Fruit fly (Drosophila melanogaster): ENCODE results near the gene COX8.
A peak's percentile ranks its signal among the peaks of the same experiment; 100 is the strongest.

The COX8 gene

dm6 chr3L:21533270-21533948 is 5.8 kb downstream of the COX8 start, which contains the start of gene Mkrn1 (continued):
- TF ChIP-seq jigr1 (GFP tag; IDR thresholded peaks at IDR 0.05) (no peak), cad (GFP tag; optimal IDR thresholded peaks at IDR 0.05) (no peak), Ada2b (GFP tag; IDR thresholded peaks at IDR 0.05) (no peak), pho (GFP tag; optimal IDR thresholded peaks at IDR 0.05) (no peak), CG4730 (GFP tag; IDR thresholded peaks at IDR 0.05) (no peak), gsb-n (tag; optimal IDR thresholded peaks at IDR 0.05) (no peak), D19A (tag; optimal IDR thresholded peaks at IDR 0.05) (peak; percentile 44), Mad (GFP tag; optimal IDR thresholded peaks at IDR 0.05) (no peak), caup (GFP tag; optimal IDR thresholded peaks at IDR 0.05; ENCODE audit: severe bottlenecking) (no peak), NC2α (GFP tag; optimal IDR thresholded peaks at IDR 0.05) (no peak), br (optimal IDR thresholded peaks at IDR 0.05) (no peak), unpg (GFP tag; optimal IDR thresholded peaks at IDR 0.05) (no peak), Neu2 (GFP tag; optimal IDR thresholded peaks at IDR 0.05; ENCODE audit: borderline replicate concordance) (no peak), CG1792 (GFP tag; optimal IDR thresholded peaks at IDR 0.05) (no peak), CG9876 (GFP tag; optimal IDR thresholded peaks at IDR 0.05) (no peak), nau (GFP tag; optimal IDR thresholded peaks at IDR 0.05) (no peak), lab (GFP tag; optimal IDR thresholded peaks at IDR 0.05) (no peak), CG12942 (GFP tag; optimal IDR thresholded peaks at IDR 0.05) (no peak), insv (GFP tag; optimal IDR thresholded peaks at IDR 0.05) (no peak), CG11560 (tag; IDR thresholded peaks at IDR 0.05) (no peak), CG8924 (tag; optimal IDR thresholded peaks at IDR 0.05) (no peak), CG4854 (GFP tag; optimal IDR thresholded peaks at IDR 0.05) (no peak), en (GFP tag; optimal IDR thresholded peaks at IDR 0.05) (no peak), row (GFP tag; IDR thresholded peaks at IDR 0.05) (peak; percentile 52; the same call in 2 of the 3 replicates), pzg (GFP tag; optimal IDR thresholded peaks at IDR 0.05) (peak; percentile 72), aop (GFP tag; IDR thresholded peaks at IDR 0.05) (no peak), CG12659 (GFP tag; optimal IDR thresholded peaks at IDR 0.05) (peak; percentile 35), rib (GFP tag; IDR thresholded peaks at IDR 0.05) (no peak), fd96Cb (tag; optimal IDR thresholded peaks at IDR 0.05) (no peak), Mes4 (GFP tag; optimal IDR thresholded peaks at IDR 0.05) (no peak), CG3847 (GFP tag; IDR thresholded peaks at IDR 0.05) (no peak), wdn (GFP tag; IDR thresholded peaks at IDR 0.05) (no peak), jing (GFP tag; optimal IDR thresholded peaks at IDR 0.05) (no peak), CG7987 (GFP tag; optimal IDR thresholded peaks at IDR 0.05) (no peak), CG10654 (GFP tag; optimal IDR thresholded peaks at IDR 0.05) (no peak), Hand (GFP tag; optimal IDR thresholded peaks at IDR 0.05) (no peak), CG7786 (GFP tag; optimal IDR thresholded peaks at IDR 0.05) (no peak), CG6791 (GFP tag; IDR thresholded peaks at IDR 0.05; ENCODE audit: partially characterized antibody) (peak; percentile 94), CG3163 (GFP tag; optimal IDR thresholded peaks at IDR 0.05) (no peak), pb (GFP tag; optimal IDR thresholded peaks at IDR 0.05) (no peak), cg (GFP tag; optimal IDR thresholded peaks at IDR 0.05) (no peak), Ptx1 (GFP tag; IDR thresholded peaks at IDR 0.05) (no peak), grn (GFP tag; optimal IDR thresholded peaks at IDR 0.05) (no peak), tll (GFP tag; optimal IDR thresholded peaks at IDR 0.05) (no peak), trem (tag; optimal IDR thresholded peaks at IDR 0.05) (peak; percentile 53), YL-1 (GFP tag; optimal IDR thresholded peaks at IDR 0.05) (peak; percentile 60), CG16779 (GFP tag; IDR thresholded peaks at IDR 0.05) (no peak), Xbp1 (GFP tag; optimal IDR thresholded peaks at IDR 0.05) (no peak), NFAT (GFP tag; IDR thresholded peaks at IDR 0.05) (no peak), Atf6 (GFP tag; IDR thresholded peaks at IDR 0.05) (no peak), ERR (GFP tag; optimal IDR thresholded peaks at IDR 0.05) (no peak)

Measured in whole organism, embryonic.